Fruit fly (Drosophila melanogaster): Measurements from ENCODE around the gene CG5555.

The CG5555 gene

DNA sequence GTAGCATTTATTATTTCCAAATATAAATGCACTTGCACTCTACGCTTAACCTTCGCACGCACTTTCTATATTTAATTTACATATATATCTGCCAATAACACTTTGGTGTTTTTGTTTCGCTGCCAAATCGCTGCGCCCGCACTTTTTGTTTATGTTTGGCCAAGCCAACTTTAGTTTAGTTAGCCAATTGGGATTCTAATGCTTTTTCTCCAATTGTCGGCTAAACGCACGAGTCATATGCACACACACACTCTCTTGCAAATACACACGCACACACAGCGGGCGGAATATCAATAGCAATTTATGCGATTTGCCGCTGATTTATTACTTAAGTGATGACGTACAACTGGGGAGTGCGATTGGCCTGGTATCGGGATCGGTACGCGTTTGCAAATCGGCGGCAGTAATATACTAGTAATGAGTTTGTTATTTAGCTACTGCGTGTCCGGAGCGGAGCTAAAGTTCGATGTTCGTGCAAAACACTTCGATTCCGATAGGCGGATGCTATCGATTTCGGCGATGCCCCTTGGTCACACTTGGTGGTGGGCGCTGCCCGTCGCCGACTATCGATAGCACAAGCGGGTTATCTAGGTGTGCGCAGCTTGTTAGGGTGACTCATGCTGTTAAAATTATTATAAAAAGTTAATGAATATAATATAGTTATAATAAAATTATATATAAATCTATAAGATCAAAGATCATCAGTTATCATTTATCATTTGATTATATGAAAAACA is 46.0 kb upstream of the CG5555 start, which contains the start of gene vib (continued):
- TF ChIP-seq CG31441 (GFP tag; IDR thresholded peaks at IDR 0.05), result peak; percentile 77
- TF ChIP-seq CG6854 (GFP tag; optimal IDR thresholded peaks at IDR 0.05), result peak; percentile 57
- TF ChIP-seq CG33557 (GFP tag; optimal IDR thresholded peaks at IDR 0.05), result no peak
- TF ChIP-seq lilli (GFP tag; optimal IDR thresholded peaks at IDR 0.05), result peak; percentile 4
- TF ChIP-seq emc (GFP tag; optimal IDR thresholded peaks at IDR 0.05), result no peak
- TF ChIP-seq schlank (tag; optimal IDR thresholded peaks at IDR 0.05), result peak; percentile 5
- peak; percentile 89 for TF ChIP-seq sna (GFP tag; IDR thresholded peaks at IDR 0.05; ENCODE audit: partially characterized antibody)
- TF ChIP-seq NFAT (GFP tag; IDR thresholded peaks at IDR 0.05), result peak; percentile 61; the same call in 1 of the 2 replicates
- TF ChIP-seq Hsf (GFP tag; optimal IDR thresholded peaks at IDR 0.05), result peak; percentile 43
- peak; percentile 81 for TF ChIP-seq vvl (GFP tag; IDR thresholded peaks at IDR 0.05)
- no peak for TF ChIP-seq CG43689 (GFP tag; IDR thresholded peaks at IDR 0.05)
- TF ChIP-seq CG3995 (GFP tag; optimal IDR thresholded peaks at IDR 0.05), result peak; percentile 45
- TF ChIP-seq tap (tag; optimal IDR thresholded peaks at IDR 0.05), result peak; percentile 51
- TF ChIP-seq CG6254 (GFP tag; optimal IDR thresholded peaks at IDR 0.05), result peak; percentile 11
- peak; percentile 26 for TF ChIP-seq tup (GFP tag; optimal IDR thresholded peaks at IDR 0.05)
- no peak for TF ChIP-seq pb (GFP tag; optimal IDR thresholded peaks at IDR 0.05)
- no peak for TF ChIP-seq exex (tag; optimal IDR thresholded peaks at IDR 0.05)
- no peak for TF ChIP-seq ro (GFP tag; IDR thresholded peaks at IDR 0.05)
- no peak for TF ChIP-seq CG15073 (GFP tag; optimal IDR thresholded peaks at IDR 0.05)
- peak; percentile 56 for TF ChIP-seq ssp (GFP tag; IDR thresholded peaks at IDR 0.05)
- no peak for TF ChIP-seq CG11093 (GFP tag; IDR thresholded peaks at IDR 0.05)
- TF ChIP-seq CG2889 (GFP tag; IDR thresholded peaks at IDR 0.05), result 0 out of 3 replicates have a peak, but pooled peaks have one; percentile 26
- TF ChIP-seq E2f2 (GFP tag; IDR thresholded peaks at IDR 0.05), result peak; percentile 76
- TF ChIP-seq CG30403 (GFP tag; optimal IDR thresholded peaks at IDR 0.05), result peak; percentile 51
- peak; percentile 32; the same call in 1 of the 3 replicates for TF ChIP-seq tgo (GFP tag; IDR thresholded peaks at IDR 0.05)
- TF ChIP-seq CG7745 (tag; optimal IDR thresholded peaks at IDR 0.05), result no peak
- 0 out of 3 replicates have a peak, but pooled peaks have one; percentile 14 for TF ChIP-seq so (GFP tag; IDR thresholded peaks at IDR 0.05)
- TF ChIP-seq az2 (GFP tag; optimal IDR thresholded peaks at IDR 0.05), result peak; percentile 49
- peak; percentile 65 for TF ChIP-seq CG6272 (GFP tag; IDR thresholded peaks at IDR 0.05)
- peak; percentile 58 for TF ChIP-seq Ets97D (GFP tag; optimal IDR thresholded peaks at IDR 0.05)
- TF ChIP-seq CG1602 (GFP tag; optimal IDR thresholded peaks at IDR 0.05), result peak; percentile 37
- TF ChIP-seq CG4730 (GFP tag; IDR thresholded peaks at IDR 0.05), result peak; percentile 39; the same call in 1 of the 2 replicates
- TF ChIP-seq MESR4 (GFP tag; optimal IDR thresholded peaks at IDR 0.05), result peak; percentile 71
- no peak for TF ChIP-seq h (optimal IDR thresholded peaks at IDR 0.05)
- TF ChIP-seq MBD-R2 (GFP tag; IDR thresholded peaks at IDR 0.05), result peak; percentile 91
- no peak for TF ChIP-seq CG8089 (GFP tag; optimal IDR thresholded peaks at IDR 0.05)
- TF ChIP-seq ara (GFP tag; IDR thresholded peaks at IDR 0.05), result peak; percentile 23; the same call in 1 of the 2 replicates
- no peak for TF ChIP-seq CG5953 (GFP tag; IDR thresholded peaks at IDR 0.05)
- no peak for TF ChIP-seq eyg (GFP tag; optimal IDR thresholded peaks at IDR 0.05)
- no peak for TF ChIP-seq eve (GFP tag; optimal IDR thresholded peaks at IDR 0.05)
- no peak for TF ChIP-seq ftz-f1 (GFP tag; optimal IDR thresholded peaks at IDR 0.05)
- TF ChIP-seq mirr (GFP tag; optimal IDR thresholded peaks at IDR 0.05), result peak; percentile 61
- TF ChIP-seq Eip74EF (GFP tag; optimal IDR thresholded peaks at IDR 0.05), result no peak
- TF ChIP-seq CG7271 (tag; optimal IDR thresholded peaks at IDR 0.05), result peak; percentile 41
- TF ChIP-seq B-H1 (GFP tag; IDR thresholded peaks at IDR 0.05), result no peak
- TF ChIP-seq Dbx (GFP tag; IDR thresholded peaks at IDR 0.05), result peak; percentile 65; the same call in 2 of the 3 replicates
- peak; percentile 62 for TF ChIP-seq CG15269 (tag; optimal IDR thresholded peaks at IDR 0.05)
- TF ChIP-seq dimm (GFP tag; IDR thresholded peaks at IDR 0.05), result no peak
- TF ChIP-seq CG2202 (tag; optimal IDR thresholded peaks at IDR 0.05), result peak; percentile 9
- TF ChIP-seq Neu2 (GFP tag; optimal IDR thresholded peaks at IDR 0.05; ENCODE audit: borderline replicate concordance), result no peak
- no peak for TF ChIP-seq Atf6 (GFP tag; IDR thresholded peaks at IDR 0.05)
